Fruit fly (Drosophila melanogaster): ENCODE data around the gene CG31882.

DNA sequence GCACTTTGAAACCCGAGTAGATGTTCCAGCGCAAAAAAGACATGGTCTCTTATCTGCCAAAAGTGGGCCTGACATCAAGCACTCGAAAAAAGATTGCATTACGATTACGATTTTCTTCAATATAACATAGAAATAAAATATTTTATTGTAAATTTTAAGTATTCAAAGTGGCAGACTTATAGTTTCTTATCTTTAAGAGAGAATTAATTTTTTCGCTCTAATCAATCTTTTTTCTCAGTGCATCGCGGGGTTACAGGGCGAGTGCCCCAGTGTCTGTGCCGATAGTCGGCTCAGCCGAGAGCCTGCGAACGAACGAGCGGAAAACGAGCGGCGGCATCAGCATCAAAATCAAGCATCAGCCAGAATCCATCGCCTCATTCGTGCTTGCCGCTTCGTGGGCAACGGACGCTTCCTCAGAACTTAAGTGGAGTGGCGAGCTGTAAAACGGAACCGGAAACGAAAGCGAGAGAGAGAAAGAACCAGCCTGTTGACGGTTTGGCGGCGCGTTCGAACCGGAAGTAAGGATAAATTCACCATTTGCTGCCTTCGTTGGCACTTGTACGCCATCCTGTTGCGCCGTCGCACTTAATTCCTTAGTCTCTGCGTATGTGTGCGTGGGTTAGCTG is 8.8 kb upstream of the CG31882 start, which contains the start of gene Apoltp:
- TF ChIP-seq cnc (optimal IDR thresholded peaks at IDR 0.05) (no peak), Clk (GFP tag; optimal IDR thresholded peaks at IDR 0.05) (no peak)
